Fruit fly (Drosophila melanogaster) whole organism, wandering third instar larva: ENCODE measurements around the gene CycK.

Experiments used
- Dfd ChIP-seq: fragments of >200 bp; optimal IDR thresholded peaks from 2 replicates; lab custom pipeline; 2017; ENCODE audit warnings: missing biosample characterization, missing genetic modification characterization
- Dif ChIP-seq: fragments of 200-275, 200-300 bp; sonication (Bioruptor generic); optimal IDR thresholded peaks from 2 replicates; lab custom pipeline; 2018; ENCODE audit warnings: missing biosample characterization, missing genetic modification characterization; ENCODE audit not compliant: partially characterized antibody
- GATAd ChIP-seq: sonication (Bioruptor generic); optimal IDR thresholded peaks from 2 replicates; lab custom pipeline; 2016; ENCODE audit warnings: missing biosample characterization, missing genetic modification characterization
- HLH106 ChIP-seq: fragments of 200-800 bp; optimal IDR thresholded peaks from 3 replicates; lab custom pipeline; 2019; ENCODE audit warnings: missing biosample characterization, mild to moderate bottlenecking, missing genetic modification characterization, moderate library complexity
- Hr78 ChIP-seq: fragments of >200 bp; optimal IDR thresholded peaks from 2 replicates; lab custom pipeline; 2017; ENCODE audit warnings: missing biosample characterization, missing genetic modification characterization
- Hr83 ChIP-seq: fragments of 200-300 bp; sonication (Bioruptor generic); optimal IDR thresholded peaks from 2 replicates; lab custom pipeline; 2016; ENCODE audit warnings: missing biosample characterization, mild to moderate bottlenecking, missing genetic modification characterization, moderate library complexity; ENCODE audit not compliant: poor library complexity, severe bottlenecking
- Jra ChIP-seq: sonication (Bioruptor generic); optimal IDR thresholded peaks from 2 replicates; lab custom pipeline; 2016; ENCODE audit warnings: missing biosample characterization, missing genetic modification characterization
- Mio ChIP-seq: sonication (Bioruptor generic); optimal IDR thresholded peaks from 2 replicates; lab custom pipeline; 2016; ENCODE audit warnings: missing biosample characterization, missing genetic modification characterization
- Myc ChIP-seq: fragments of >200 bp; optimal IDR thresholded peaks from 2 replicates; lab custom pipeline; 2017
- N ChIP-seq: fragments of >200 bp; optimal IDR thresholded peaks from 2 replicates; lab custom pipeline; 2018; ENCODE audit warnings: missing biosample characterization, missing external identifiers, missing genetic modification characterization
- OdsH ChIP-seq: fragments of 200-800 bp; sonication (Bioruptor generic); optimal IDR thresholded peaks from 2 replicates; lab custom pipeline; 2016; ENCODE audit warnings: missing biosample characterization, mild to moderate bottlenecking, missing genetic modification characterization
- Vsx2 ChIP-seq: fragments of 200-300, 225-300 bp; sonication (Bioruptor generic); optimal IDR thresholded peaks from 2 replicates; lab custom pipeline; 2018; ENCODE audit warnings: missing biosample characterization, missing genetic modification characterization; ENCODE audit not compliant: partially characterized antibody
- br ChIP-seq: fragments of 200-800 bp; sonication (Bioruptor generic); optimal IDR thresholded peaks from 2 replicates; lab custom pipeline; 2016; ENCODE audit warnings: missing biosample characterization, missing genetic modification characterization
- brk ChIP-seq: fragments of 200-800 bp; sonication (Bioruptor generic); optimal IDR thresholded peaks from 2 replicates; lab custom pipeline; 2016; ENCODE audit warnings: missing biosample characterization, mild to moderate bottlenecking, missing genetic modification characterization
- dmrt93B ChIP-seq: fragments of 200-800 bp; sonication (Bioruptor generic); optimal IDR thresholded peaks from 2 replicates; lab custom pipeline; 2018; ENCODE audit warnings: missing biosample characterization, mild to moderate bottlenecking, missing genetic modification characterization
- dsf ChIP-seq: sonication (Bioruptor generic); optimal IDR thresholded peaks from 2 replicates; lab custom pipeline; 2016; ENCODE audit warnings: missing biosample characterization, missing genetic modification characterization, borderline replicate concordance
- ey ChIP-seq: fragments of 200-800 bp; sonication (Bioruptor generic); optimal IDR thresholded peaks from 2 replicates; lab custom pipeline; 2016; ENCODE audit warnings: missing biosample characterization, missing genetic modification characterization
- foxo ChIP-seq, 2 experiments: fragments of 200-800 bp; sonication (Bioruptor generic); optimal IDR thresholded peaks; 2 replicates in 1 of 2; 3 replicates in 1 of 2; lab custom pipeline; 2016 to 2017; ENCODE audit warnings: missing biosample characterization in 2 of 2, missing genetic modification characterization in 2 of 2
- fru ChIP-seq: fragments of 200-800 bp; sonication (Bioruptor generic); optimal IDR thresholded peaks from 3 replicates; lab custom pipeline; 2016; ENCODE audit warnings: missing biosample characterization, mild to moderate bottlenecking, missing genetic modification characterization
- h ChIP-seq: fragments of 200-800 bp; sonication (Bioruptor generic); optimal IDR thresholded peaks from 3 replicates; lab custom pipeline; 2016; ENCODE audit warnings: missing biosample characterization, mild to moderate bottlenecking, missing genetic modification characterization
- jim ChIP-seq: fragments of 175-275, 200-325 bp; sonication (Bioruptor generic); optimal IDR thresholded peaks from 2 replicates; lab custom pipeline; 2016; ENCODE audit warnings: missing biosample characterization, mild to moderate bottlenecking, missing genetic modification characterization
- lola ChIP-seq: fragments of >200 bp; optimal IDR thresholded peaks from 2 replicates; lab custom pipeline; 2017; ENCODE audit warnings: missing biosample characterization, missing genetic modification characterization
- pan ChIP-seq: fragments of >200 bp; optimal IDR thresholded peaks from 2 replicates; lab custom pipeline; 2017
- psq ChIP-seq: fragments of 200-800 bp; sonication (Bioruptor generic); optimal IDR thresholded peaks from 3 replicates; lab custom pipeline; 2017; ENCODE audit warnings: missing biosample characterization, mild to moderate bottlenecking, missing genetic modification characterization, moderate library complexity
- rgr ChIP-seq: fragments of 200-800 bp; sonication (Bioruptor generic); optimal IDR thresholded peaks from 3 replicates; lab custom pipeline; 2016; ENCODE audit warnings: missing biosample characterization, mild to moderate bottlenecking, missing genetic modification characterization
- sv ChIP-seq: fragments of 200-800 bp; sonication (Bioruptor generic); optimal IDR thresholded peaks from 3 replicates; lab custom pipeline; 2016; ENCODE audit warnings: missing biosample characterization, missing genetic modification characterization
- usp ChIP-seq: fragments of >200 bp; optimal IDR thresholded peaks from 2 replicates; lab custom pipeline; 2017; ENCODE audit warnings: missing biosample characterization, missing genetic modification characterization
- woc ChIP-seq: sonication (Bioruptor generic); optimal IDR thresholded peaks from 2 replicates; lab custom pipeline; 2016; ENCODE audit warnings: missing biosample characterization, mild to moderate bottlenecking, missing genetic modification characterization

The CycK gene

DNA sequence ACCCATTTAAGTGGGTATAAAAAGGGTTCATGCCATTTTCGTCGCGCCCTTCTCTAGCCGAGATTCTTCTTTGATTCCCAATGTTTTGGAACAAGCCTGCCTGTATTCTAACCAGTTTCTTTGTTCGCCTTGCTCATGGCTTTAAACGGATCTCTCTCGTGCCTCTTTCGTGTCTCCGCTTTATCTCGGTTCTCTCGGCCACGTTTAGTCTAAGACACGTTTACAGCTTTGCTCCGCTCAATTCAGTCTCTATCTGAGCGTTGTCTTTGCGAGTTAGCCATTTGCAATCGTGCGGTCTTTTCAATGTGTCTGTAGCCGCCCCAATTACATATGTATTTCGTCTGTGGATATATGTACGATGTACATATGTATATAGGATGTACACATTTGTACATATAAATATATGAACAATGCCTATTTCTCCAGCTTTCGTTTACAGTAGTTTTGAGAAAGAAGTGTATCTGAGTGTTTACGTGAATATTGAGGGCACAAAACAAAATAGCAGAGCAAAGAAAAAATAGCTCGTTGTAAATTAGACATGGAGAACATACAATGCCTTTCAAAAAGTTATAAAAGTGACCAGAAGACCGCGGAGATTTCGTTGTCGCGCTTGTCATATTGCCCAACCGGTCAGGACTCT is 4.3 kb upstream of the CycK start (continued):
- peak; percentile 33 for TF ChIP-seq Hr83 (GFP tag; lab: Kevin White, UChicago)
- TF ChIP-seq dmrt93B (GFP tag; lab: Kevin White, UChicago), result no peak
- no peak for TF ChIP-seq dsf (GFP tag; lab: Kevin White, UChicago)
- peak; percentile 68 for TF ChIP-seq Vsx2 (GFP tag; lab: Kevin White, UChicago)
- peak; percentile 25 for TF ChIP-seq woc (GFP tag; lab: Kevin White, UChicago)
- TF ChIP-seq pan, result no peak
- TF ChIP-seq GATAd (GFP tag; lab: Kevin White, UChicago), result no peak
- peak; percentile 20 for TF ChIP-seq psq (GFP tag; lab: Kevin White, UChicago)
- peak; percentile 4 for TF ChIP-seq rgr (GFP tag; lab: Kevin White, UChicago)
- no peak for TF ChIP-seq HLH106
- TF ChIP-seq foxo (GFP tag; optimal IDR thresholded peaks at IDR 0.05; lab: Kevin White, UChicago), result no peak
- TF ChIP-seq brk (GFP tag; lab: Kevin White, UChicago), result peak; percentile 34

DNA sequence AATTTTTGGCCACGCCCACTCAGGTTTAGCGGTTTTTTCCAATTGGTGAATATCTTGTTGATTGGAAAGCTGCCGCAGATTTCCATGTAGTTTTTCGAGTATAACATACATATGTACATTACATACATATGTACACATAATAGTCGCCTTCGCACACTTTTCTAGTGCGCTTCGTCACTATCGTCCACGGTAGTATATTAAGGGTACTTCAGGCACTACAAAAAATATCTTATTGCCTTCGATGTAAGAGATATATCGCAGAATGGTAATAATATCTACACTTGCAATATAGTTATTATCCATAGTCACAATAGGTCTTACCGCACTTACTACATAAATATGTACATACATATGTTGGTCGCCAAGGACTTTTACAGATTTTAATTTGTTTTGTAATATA is 3.0 kb upstream of the CycK start:
- TF ChIP-seq Mio (GFP tag; lab: Kevin White, UChicago) (no peak), Myc (lab: Kevin White, UChicago) (no peak), usp (GFP tag; lab: Kevin White, UChicago) (no peak), Dfd (GFP tag; lab: Kevin White, UChicago) (no peak), Jra (GFP tag; lab: Kevin White, UChicago) (no peak), OdsH (GFP tag; lab: Kevin White, UChicago) (no peak), psq (GFP tag; lab: Kevin White, UChicago) (no peak), Hr83 (GFP tag; lab: Kevin White, UChicago) (no peak), HLH106 (no peak), jim (GFP tag; lab: Kevin White, UChicago) (no peak), fru (no peak), lola (GFP tag; lab: Kevin White, UChicago) (no peak), foxo (GFP tag; optimal IDR thresholded peaks at IDR 0.05; lab: Kevin White, UChicago) (no peak), pan (no peak), br (no peak), brk (GFP tag; lab: Kevin White, UChicago) (no peak), woc (GFP tag; lab: Kevin White, UChicago) (no peak)

dm6 chr2L:22131171-22131675 is 1.3 kb upstream of the CycK start, which contains the start of gene CG42748:
TSS of gene CG42748 (plus strand) at chr2L:22131221.
- TF ChIP-seq woc (GFP tag; lab: Kevin White, UChicago) (peak; percentile 11), pan (no peak), rgr (GFP tag; lab: Kevin White, UChicago) (no peak), HLH106 (peak; percentile 30), Myc (lab: Kevin White, UChicago) (no peak), Hr83 (GFP tag; lab: Kevin White, UChicago) (no peak), OdsH (GFP tag; lab: Kevin White, UChicago) (no peak), foxo (GFP tag; optimal IDR thresholded peaks at IDR 0.05; lab: Kevin White, UChicago) (peak in 1 of 2 experiments; percentile 29), h (GFP tag; lab: Kevin White, UChicago) (no peak), dsf (GFP tag; lab: Kevin White, UChicago) (no peak), N (no peak)
- TF ChIP-seq, all 38 proteins: peak for 3

DNA sequence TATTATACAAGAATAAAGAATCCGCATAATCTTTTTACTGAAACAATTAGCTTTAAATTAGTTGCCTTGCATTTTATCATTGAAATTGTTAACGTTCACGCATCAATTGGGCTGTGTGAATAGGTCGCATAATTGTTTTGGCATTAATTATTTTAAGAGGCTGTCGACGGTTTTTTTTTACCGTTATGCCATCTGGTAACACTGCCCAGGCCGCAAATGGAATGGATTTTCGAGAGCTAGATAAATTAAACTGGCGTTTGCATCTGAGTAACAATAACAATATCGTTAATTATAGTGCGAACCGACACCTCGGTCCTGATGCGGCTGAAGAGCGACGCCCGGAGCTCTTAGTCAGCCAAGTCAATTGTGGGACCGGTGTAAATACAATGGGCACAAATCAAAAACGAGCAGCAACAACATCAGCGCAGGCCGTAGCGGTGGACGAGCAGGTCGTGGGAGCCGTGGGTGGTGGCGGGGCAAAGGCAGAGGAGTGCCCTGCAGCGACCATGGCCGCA is 8.2 kb downstream of the CycK start:
- peak; percentile 11 for TF ChIP-seq Myc (lab: Kevin White, UChicago)
- TF ChIP-seq sv (GFP tag; lab: Kevin White, UChicago), result no peak
- TF ChIP-seq h (GFP tag; lab: Kevin White, UChicago), result no peak
- peak; percentile 25 for TF ChIP-seq HLH106
- peak; percentile 63 for TF ChIP-seq woc (GFP tag; lab: Kevin White, UChicago)
- TF ChIP-seq N, result peak; percentile 92
- no peak for TF ChIP-seq psq (GFP tag; lab: Kevin White, UChicago)
- TF ChIP-seq Dif (GFP tag; lab: Kevin White, UChicago), result no peak
- peak; percentile 70 for TF ChIP-seq Hr78 (GFP tag; lab: Kevin White, UChicago)
- TF ChIP-seq lola (GFP tag; lab: Kevin White, UChicago), result peak; percentile 92
- TF ChIP-seq ey (GFP tag; lab: Kevin White, UChicago), result no peak
